Fruit fly (Drosophila melanogaster): Measurements from ENCODE around the gene spen.

DNA sequence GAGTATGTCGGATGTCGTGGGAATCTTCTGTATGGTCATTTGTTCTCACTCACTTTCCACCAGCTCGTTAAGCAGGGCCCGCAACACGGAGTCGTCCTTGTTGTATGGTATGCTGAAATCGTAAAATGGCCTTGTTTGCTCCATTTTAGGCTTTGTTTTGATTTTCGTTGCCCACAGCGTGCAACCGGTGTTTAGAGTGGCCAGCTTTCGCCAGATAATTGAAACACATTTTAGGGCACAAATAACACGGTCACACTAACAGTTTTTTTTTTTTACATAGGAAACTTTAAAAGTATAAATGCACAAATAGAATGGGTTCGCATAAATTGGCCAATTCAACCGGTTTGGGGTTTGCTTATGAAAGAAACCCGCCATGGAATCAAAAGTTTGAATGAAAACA lies 93.3 kb downstream of the spen start, which contains the start of gene Rpp30:
- TF ChIP-seq Clk (GFP tag; optimal IDR thresholded peaks at IDR 0.05) (no peak), CG33017 (tag; optimal IDR thresholded peaks at IDR 0.05) (no peak), bab1 (GFP tag; optimal IDR thresholded peaks at IDR 0.05) (peak; percentile 59), kay (GFP tag; ENCODE audit: borderline replicate concordance) (no peak), cic (GFP tag; optimal IDR thresholded peaks at IDR 0.05) (no peak), CG12768 (GFP tag; optimal IDR thresholded peaks at IDR 0.05) (no peak), Hr96 (GFP tag; optimal IDR thresholded peaks at IDR 0.05) (no peak), CG5204 (GFP tag; optimal IDR thresholded peaks at IDR 0.05) (no peak), toe (GFP tag; optimal IDR thresholded peaks at IDR 0.05) (no peak), CG14711 (tag; optimal IDR thresholded peaks at IDR 0.05) (no peak), cnc (optimal IDR thresholded peaks at IDR 0.05) (no peak), CG7045 (GFP tag; optimal IDR thresholded peaks at IDR 0.05) (no peak)
